Fruit fly (Drosophila melanogaster) whole organism, embryonic: ENCODE results near the gene Cks30A.

ENCODE experiments used
- Asciz ChIP-seq: fragments of 200-800 bp; sonication (Bioruptor generic); optimal IDR thresholded peaks from 2 replicates; lab custom pipeline; 2017; ENCODE audit warnings: missing biosample characterization, mild to moderate bottlenecking, missing genetic modification characterization, missing genetic modification reagents
- BtbVII ChIP-seq: fragments of 200-800 bp; sonication (Bioruptor generic); optimal IDR thresholded peaks from 3 replicates; lab custom pipeline; 2017; ENCODE audit warnings: missing biosample characterization, mild to moderate bottlenecking, missing genetic modification characterization
- CG10654 ChIP-seq: fragments of 200-800 bp; sonication (Bioruptor generic); optimal IDR thresholded peaks from 2 replicates; lab custom pipeline; 2016; ENCODE audit warnings: missing biosample characterization, missing genetic modification characterization
- CG11456 ChIP-seq: fragments of 200-800 bp; sonication (Bioruptor generic); IDR thresholded peaks from 3 replicates; pipeline ENCODE4 v1.3.6; 2022; ENCODE audit warnings: missing biosample characterization, missing genetic modification characterization
- CG1233 ChIP-seq: fragments of 200-800 bp; sonication (Bioruptor generic); optimal IDR thresholded peaks from 4 replicates; lab custom pipeline; 2018; ENCODE audit warnings: missing biosample characterization, mild to moderate bottlenecking, missing genetic modification characterization
- CG12942 ChIP-seq: fragments of 200-800 bp; sonication (Bioruptor generic); optimal IDR thresholded peaks from 3 replicates; lab custom pipeline; 2016; ENCODE audit warnings: missing biosample characterization, missing genetic modification characterization
- CG1832 ChIP-seq: fragments of 200-800 bp; sonication (Bioruptor generic); optimal IDR thresholded peaks from 2 replicates; lab custom pipeline; 2017; ENCODE audit warnings: missing biosample characterization, mild to moderate bottlenecking, missing genetic modification characterization, inconsistent platforms
- CG30431 ChIP-seq: fragments of 200-800 bp; sonication (Bioruptor generic); optimal IDR thresholded peaks from 2 replicates; lab custom pipeline; 2017; ENCODE audit warnings: missing biosample characterization, missing genetic modification characterization
- CG43689 ChIP-seq: fragments of 200-800 bp; sonication (Bioruptor generic); IDR thresholded peaks from 2 replicates; pipeline ENCODE4 v1.3.6; 2022; ENCODE audit warnings: missing biosample characterization, missing genetic modification characterization
- CG4404 ChIP-seq: fragments of 200-800 bp; sonication (Bioruptor generic); IDR thresholded peaks from 2 replicates; pipeline ENCODE4 v1.3.6; 2022; ENCODE audit warnings: missing biosample characterization, missing genetic modification characterization
- CG4820 ChIP-seq: fragments of 200-800 bp; sonication (Bioruptor generic); optimal IDR thresholded peaks from 3 replicates; lab custom pipeline; 2016; ENCODE audit warnings: missing biosample characterization, missing genetic modification characterization
- CG6272 ChIP-seq: fragments of 200-800 bp; sonication (Bioruptor generic); IDR thresholded peaks from 2 replicates; pipeline ENCODE4 v1.3.6; 2022; ENCODE audit warnings: missing biosample characterization, missing genetic modification characterization
- CG7357 ChIP-seq: fragments of 200-800 bp; sonication (Bioruptor generic); IDR thresholded peaks from 3 replicates; pipeline ENCODE4 v1.3.6; 2022; ENCODE audit warnings: missing biosample characterization, missing genetic modification characterization
- CG7928 ChIP-seq: fragments of 200-800 bp; sonication (Bioruptor generic); optimal IDR thresholded peaks from 2 replicates; lab custom pipeline; 2017; ENCODE audit warnings: missing biosample characterization, mild to moderate bottlenecking, missing genetic modification characterization
- CG8290 ChIP-seq, 3 experiments: fragments of 200-800 bp; sonication (Bioruptor generic); optimal IDR thresholded peaks; 2 replicates each; lab custom pipeline; 2016 to 2019; ENCODE audit warnings: missing biosample characterization in 3 of 3, missing genetic modification characterization in 3 of 3, mild to moderate bottlenecking in 2 of 3, moderate library complexity in 1 of 3
- CG8924 ChIP-seq: fragments of 200-800 bp; optimal IDR thresholded peaks from 3 replicates; lab custom pipeline; 2019; ENCODE audit warnings: missing biosample characterization, mild to moderate bottlenecking, missing genetic modification characterization, moderate library complexity
- CG9932 ChIP-seq: fragments of 200-800 bp; sonication (Bioruptor generic); IDR thresholded peaks from 2 replicates; pipeline ENCODE4 v1.3.6; 2022; ENCODE audit warnings: missing biosample characterization, missing genetic modification characterization
- Doc2 ChIP-seq: fragments of 200-800 bp; sonication (Bioruptor generic); IDR thresholded peaks from 2 replicates; pipeline ENCODE4 v1.3.6; 2022; ENCODE audit warnings: missing biosample characterization, missing genetic modification characterization
- Dref ChIP-seq: fragments of 200-800 bp; sonication (Bioruptor generic); IDR thresholded peaks from 2 replicates; pipeline ENCODE4 v1.3.6; 2022; ENCODE audit warnings: missing biosample characterization, missing genetic modification characterization
- Elba2 ChIP-seq: fragments of 200-800 bp; sonication (Bioruptor generic); optimal IDR thresholded peaks from 3 replicates; lab custom pipeline; 2016; ENCODE audit warnings: missing biosample characterization, missing genetic modification characterization
- Ets65A ChIP-seq: fragments of 200-800 bp; sonication (Bioruptor generic); peaks from one replicate; lab custom pipeline; 2016; ENCODE audit warnings: missing biosample characterization, missing genetic modification characterization
- Hr39 ChIP-seq: fragments of >200 bp; optimal IDR thresholded peaks from 2 replicates; lab custom pipeline; 2017
- Nf-YA ChIP-seq: fragments of 200-800 bp; sonication (Bioruptor generic); IDR thresholded peaks from 2 replicates; pipeline ENCODE4 v1.3.6; 2022; ENCODE audit warnings: missing biosample characterization, missing genetic modification characterization
- Opbp ChIP-seq: fragments of 200-800 bp; sonication (Bioruptor generic); IDR thresholded peaks from 3 replicates; pipeline ENCODE4 v1.3.6; 2022; ENCODE audit warnings: missing biosample characterization, missing genetic modification characterization; ENCODE audit not compliant: partially characterized antibody
- Rfx ChIP-seq: fragments of 200-800 bp; sonication (Bioruptor generic); IDR thresholded peaks from 2 replicates; pipeline ENCODE4 v1.3.6; 2022; ENCODE audit warnings: missing biosample characterization, missing genetic modification characterization
- Sry-δ ChIP-seq: fragments of 200-800 bp; sonication (Bioruptor generic); optimal IDR thresholded peaks from 2 replicates; lab custom pipeline; 2016; ENCODE audit warnings: missing biosample characterization, missing genetic modification characterization
- abd-A ChIP-seq: fragments of 200-800 bp; sonication (Bioruptor generic); optimal IDR thresholded peaks from 3 replicates; lab custom pipeline; 2019; ENCODE audit warnings: missing biosample characterization, mild to moderate bottlenecking, missing genetic modification characterization, moderate library complexity
- al ChIP-seq: fragments of 200-800 bp; sonication (Bioruptor generic); IDR thresholded peaks from 2 replicates; pipeline ENCODE4 v1.3.6; 2022; ENCODE audit warnings: missing biosample characterization, missing genetic modification characterization
- bbx ChIP-seq: fragments of 200-800 bp; sonication (Bioruptor generic); IDR thresholded peaks from 2 replicates; pipeline ENCODE4 v1.3.6; 2022; ENCODE audit warnings: missing biosample characterization, missing genetic modification characterization; ENCODE audit not compliant: partially characterized antibody
- crp ChIP-seq, 2 experiments: fragments of 200-800 bp; sonication (Bioruptor generic); optimal IDR thresholded peaks; 2 replicates in 1 of 2; 3 replicates in 1 of 2; lab custom pipeline; 2017; ENCODE audit warnings: missing biosample characterization in 2 of 2, missing genetic modification characterization in 2 of 2, mild to moderate bottlenecking in 1 of 2, moderate library complexity in 1 of 2
- dm ChIP-seq: fragments of 200-800 bp; sonication (Bioruptor generic); optimal IDR thresholded peaks from 3 replicates; lab custom pipeline; 2016; ENCODE audit warnings: missing biosample characterization, missing genetic modification characterization
- fd96Cb ChIP-seq: fragments of 200-800 bp; sonication (Bioruptor generic); optimal IDR thresholded peaks from 2 replicates; lab custom pipeline; 2018; ENCODE audit warnings: missing biosample characterization, mild to moderate bottlenecking, missing genetic modification characterization, moderate library complexity
- gce ChIP-seq: fragments of 200-800 bp; sonication (Bioruptor generic); IDR thresholded peaks from 3 replicates; pipeline ENCODE4 v1.3.6; 2022; ENCODE audit warnings: missing biosample characterization, missing genetic modification characterization
- gsb ChIP-seq: fragments of 200-800 bp; sonication (Bioruptor generic); IDR thresholded peaks from 2 replicates; pipeline ENCODE4 v1.3.6; 2022; ENCODE audit warnings: missing biosample characterization, missing genetic modification characterization
- gsb-n ChIP-seq: fragments of 200-800 bp; sonication (Bioruptor generic); optimal IDR thresholded peaks from 3 replicates; lab custom pipeline; 2018; ENCODE audit warnings: missing biosample characterization, mild to moderate bottlenecking, missing genetic modification characterization
- jigr1 ChIP-seq: fragments of 200-800 bp; sonication (Bioruptor generic); IDR thresholded peaks from 3 replicates; pipeline ENCODE4 v1.3.6; 2022; ENCODE audit warnings: missing biosample characterization, missing genetic modification characterization
- phol ChIP-seq: fragments of 200-800 bp; sonication (Bioruptor generic); optimal IDR thresholded peaks from 3 replicates; lab custom pipeline; 2018; ENCODE audit warnings: missing biosample characterization, mild to moderate bottlenecking, missing genetic modification characterization, moderate library complexity
- sc ChIP-seq, 3 experiments: fragments of >200 bp in 2 of 3; fragments of 200-800 bp in 1 of 3; sonication (Bioruptor generic) in 1 of 3; optimal IDR thresholded peaks; 2 replicates in 2 of 3; 3 replicates in 1 of 3; lab custom pipeline; 2017; ENCODE audit warnings: mild to moderate bottlenecking in 1 of 3, missing biosample characterization in 1 of 3, missing genetic modification characterization in 1 of 3, missing genetic modification reagents in 1 of 3
- slbo ChIP-seq: fragments of 200-800 bp; sonication (Bioruptor generic); IDR thresholded peaks from 2 replicates; pipeline ENCODE4 v1.3.6; 2022; ENCODE audit warnings: missing biosample characterization, missing genetic modification characterization

Gene Cks30A

DNA sequence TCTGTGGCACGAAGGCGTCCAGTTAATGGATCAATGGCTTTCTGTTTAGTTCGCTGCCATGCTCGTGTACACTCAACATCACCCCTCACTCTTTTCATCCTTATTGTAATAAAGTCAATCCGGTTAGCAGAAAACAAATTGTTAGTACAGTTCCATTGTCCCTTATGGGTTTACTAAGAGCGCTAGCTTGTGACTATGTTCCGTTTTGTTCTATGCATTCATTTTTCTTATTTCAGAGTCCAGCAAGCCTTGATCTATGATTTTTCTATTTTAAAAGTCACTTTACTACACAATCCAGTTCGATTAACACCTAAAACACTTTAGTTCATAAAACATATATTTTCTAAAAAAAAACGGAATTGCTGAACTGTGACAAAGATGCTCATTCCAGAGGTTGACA is 19.6 kb downstream of the Cks30A start, which contains the start of gene CG13110:
Gene CG13110 (plus strand): TSS at position 301 of the 400 bp plus-strand sequence.
- TF ChIP-seq Asciz (GFP tag; lab: Kevin White, UChicago): no peak
- no peak for TF ChIP-seq CG10654
- TF ChIP-seq gsb (GFP tag; lab: Robert Waterston, UW): no peak
- no peak for TF ChIP-seq CG7928 (GFP tag; lab: Kevin White, UChicago)
- TF ChIP-seq dm: no peak
- no peak for TF ChIP-seq al
- no peak for TF ChIP-seq sc (optimal IDR thresholded peaks at IDR 0.05; lab: Kevin White, UChicago)
- no peak for TF ChIP-seq sc (GFP tag; optimal IDR thresholded peaks at IDR 0.05; lab: Kevin White, UChicago)
- no peak for TF ChIP-seq fd96Cb (tag; lab: Kevin White, UChicago)
- TF ChIP-seq CG1233: no peak
- no peak for TF ChIP-seq CG4820
- TF ChIP-seq CG6272 (GFP tag; lab: Robert Waterston, UW): no peak
- TF ChIP-seq phol (tag; lab: Kevin White, UChicago): no peak
- TF ChIP-seq BtbVII: no peak
- no peak for TF ChIP-seq CG8924 (tag; lab: Kevin White, UChicago)

DNA sequence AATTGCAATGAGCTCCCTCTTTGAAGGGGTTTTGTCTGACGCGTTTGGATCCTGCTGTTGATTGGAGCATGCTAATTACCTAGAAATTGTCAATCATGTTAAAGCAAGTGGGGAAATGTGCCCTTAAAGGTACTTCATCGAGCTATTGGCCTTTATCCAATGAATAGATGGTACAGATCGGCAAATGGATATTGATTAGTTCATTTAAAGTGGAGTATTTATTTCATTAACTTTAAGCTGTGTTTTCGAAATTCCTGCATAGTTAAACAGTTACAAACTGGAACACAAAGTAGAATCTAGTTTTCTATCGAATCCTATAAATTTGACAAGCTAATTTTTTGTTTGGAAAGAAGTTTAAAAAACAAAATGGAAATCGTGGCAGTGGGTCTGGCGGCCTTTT is 36.8 kb downstream of the Cks30A start, which contains the start of gene CG34181:
Gene CG34181 (plus strand): TSS at position 301 of the 400 bp plus-strand sequence.
- TF ChIP-seq Ets65A: peak; percentile 49
- TF ChIP-seq CG12942 (GFP tag; lab: Kevin White, UChicago): no peak

DNA sequence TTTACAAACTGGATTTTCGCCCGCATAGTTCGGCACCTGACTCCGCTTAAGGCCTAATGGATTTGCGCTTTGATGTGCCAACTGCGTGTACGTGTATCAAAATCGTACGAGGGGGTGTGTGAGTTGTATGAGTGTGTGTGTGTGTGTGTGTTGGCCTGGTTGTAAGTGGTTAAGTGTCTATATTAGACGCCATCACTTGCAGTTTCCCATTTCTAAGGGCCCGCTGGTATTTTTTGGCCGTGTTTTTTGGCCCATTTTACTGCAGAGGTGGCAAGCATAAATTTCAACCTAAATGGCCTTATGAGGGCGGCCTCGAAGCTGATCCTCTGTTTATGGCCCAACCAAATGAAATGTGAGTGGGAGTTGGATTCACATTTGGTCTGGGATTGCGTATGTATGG is 39.2 kb downstream of the Cks30A start:
- no peak for TF ChIP-seq CG8290 (GFP tag; optimal IDR thresholded peaks at IDR 0.05; lab: Kevin White, UChicago)
- no peak for TF ChIP-seq CG8290 (tag; optimal IDR thresholded peaks at IDR 0.05; lab: Kevin White, UChicago)
- TF ChIP-seq bbx: no peak
- no peak for TF ChIP-seq Rfx (GFP tag; lab: Robert Waterston, UW)
- peak; percentile 52 for TF ChIP-seq abd-A
- TF ChIP-seq Elba2 (GFP tag; lab: Kevin White, UChicago): no peak
- TF ChIP-seq slbo (GFP tag; lab: Robert Waterston, UW): no peak
- no peak for TF ChIP-seq gce
- TF ChIP-seq gsb-n (tag; lab: Kevin White, UChicago): no peak
- no peak for TF ChIP-seq Sry-δ (GFP tag; lab: Kevin White, UChicago)
- TF ChIP-seq, all 482 proteins: peak for 1

DNA sequence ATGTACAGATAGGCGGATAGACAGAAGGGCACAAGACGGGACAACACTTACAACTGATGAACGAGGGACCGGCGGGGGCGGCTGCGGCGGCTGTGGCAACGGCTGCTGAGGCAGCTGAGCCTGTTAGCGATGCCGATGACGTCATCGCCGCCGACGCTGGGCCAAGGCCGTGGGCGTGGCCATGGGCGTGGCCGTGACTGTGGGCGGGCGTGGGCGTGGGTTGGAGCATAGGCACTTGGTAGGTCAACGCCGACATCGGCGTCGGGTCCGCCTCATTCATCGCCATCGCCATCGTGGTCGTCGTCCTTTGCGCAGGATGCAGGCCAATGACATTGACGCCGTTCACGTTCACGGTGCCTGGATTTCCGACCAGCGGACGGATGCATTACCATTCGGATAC is 47.2 kb downstream of the Cks30A start:
- TF ChIP-seq CG1832 (peak; percentile 7), CG6272 (GFP tag; lab: Robert Waterston, UW) (0 out of 2 replicates have a peak, but pooled peaks have one; percentile 35), Opbp (GFP tag; lab: Robert Waterston, UW) (no peak), CG9932 (0 out of 2 replicates have a peak, but pooled peaks have one; percentile 24), Hr39 (lab: Kevin White, UChicago) (peak; percentile 94), CG11456 (GFP tag; lab: Robert Waterston, UW) (0 out of 3 replicates have a peak, but pooled peaks have one; percentile 44), slbo (GFP tag; lab: Robert Waterston, UW) (0 out of 2 replicates have a peak, but pooled peaks have one; percentile 28), Dref (GFP tag; lab: Robert Waterston, UW) (0 out of 2 replicates have a peak, but pooled peaks have one; percentile 21), CG4404 (GFP tag; lab: Robert Waterston, UW) (0 out of 2 replicates have a peak, but pooled peaks have one; percentile 32), CG7357 (GFP tag; lab: Robert Waterston, UW) (0 out of 3 replicates have a peak, but pooled peaks have one; percentile 22), Doc2 (0 out of 2 replicates have a peak, but pooled peaks have one; percentile 7), CG30431 (no peak), jigr1 (GFP tag; lab: Robert Waterston, UW) (0 out of 3 replicates have a peak, but pooled peaks have one; percentile 22), crp (GFP tag; optimal IDR thresholded peaks at IDR 0.05; lab: Kevin White, UChicago) (no peak), Nf-YA (0 out of 2 replicates have a peak, but pooled peaks have one; percentile 15), CG43689 (GFP tag; lab: Robert Waterston, UW) (no peak)
